Worm (Caenorhabditis elegans): ENCODE results near the gene ceh-18.

- TF ChIP-seq fos-1 (tag; optimal IDR thresholded peaks at IDR 0.05) (no peak), pqm-1 (tag; optimal IDR thresholded peaks at IDR 0.05) (no peak), unc-39 (tag; optimal IDR thresholded peaks at IDR 0.05) (no peak), nhr-43 (tag; optimal IDR thresholded peaks at IDR 0.05; ENCODE audit: poor library complexity, severe bottlenecking) (no peak), nfya-1 (tag; optimal IDR thresholded peaks at IDR 0.05; ENCODE audit: insufficient read depth) (no peak)
Measured at ce11 chrX:3878233-3878632, 20.6 kb upstream of the ceh-18 start, which contains the start of gene F47F2.1.

Measured in whole organism, L3 larva.